Worm (Caenorhabditis elegans) whole organism, L1 larva: Measurements from ENCODE around the gene fbxa-185.

Experiments used
- C04F5.9 ChIP-seq: sonication (generic microtip); optimal IDR thresholded peaks from 2 replicates; lab custom pipeline; 2016; ENCODE audit warnings: missing genetic modification characterization, missing compliant biosample characterization
- C16A3.4 ChIP-seq: fragments of 150-350 bp; optimal IDR thresholded peaks from 2 replicates; lab custom pipeline; 2014; ENCODE audit warnings: missing biosample characterization, missing genetic modification characterization
- C34B4.2 ChIP-seq: sonication (generic microtip); optimal IDR thresholded peaks from 2 replicates; lab custom pipeline; 2017; ENCODE audit warnings: mild to moderate bottlenecking, missing genetic modification characterization, missing compliant biosample characterization
- Y116A8C.19 ChIP-seq: sonication (generic microtip); optimal IDR thresholded peaks from 2 replicates; lab custom pipeline; 2016; ENCODE audit warnings: missing compliant biosample characterization, missing genetic modification characterization, borderline replicate concordance
- aha-1 ChIP-seq: fragments of 150-350 bp; optimal IDR thresholded peaks from 2 replicates; lab custom pipeline; 2014; ENCODE audit warnings: missing biosample characterization, missing genetic modification characterization
- alr-1 ChIP-seq: fragments of 200-800 bp; sonication (Bioruptor generic); optimal IDR thresholded peaks from 2 replicates; lab custom pipeline; 2018; ENCODE audit warnings: borderline replicate concordance, mild to moderate bottlenecking, missing genetic modification characterization, missing compliant biosample characterization
- aly-2 ChIP-seq: fragments of 150-350 bp; optimal IDR thresholded peaks from 2 replicates; lab custom pipeline; 2014; ENCODE audit warnings: missing biosample characterization, missing genetic modification characterization
- blmp-1 ChIP-seq: fragments of 150-350 bp; optimal IDR thresholded peaks from 2 replicates; lab custom pipeline; 2014; ENCODE audit warnings: missing biosample characterization, missing genetic modification characterization
- ceh-8 ChIP-seq: fragments of 200-800 bp; sonication (Bioruptor generic); optimal IDR thresholded peaks from 2 replicates; lab custom pipeline; 2018; ENCODE audit warnings: mild to moderate bottlenecking, missing genetic modification characterization, moderate library complexity, missing compliant biosample characterization
- ceh-82 ChIP-seq, 3 experiments: fragments of 150-350 bp in 1 of 3; sonication (generic microtip) in 2 of 3; optimal IDR thresholded peaks; 2 replicates each; lab custom pipeline; 2014 to 2017; ENCODE audit warnings: missing biosample characterization in 3 of 3, missing genetic modification characterization in 3 of 3
- ceh-88 ChIP-seq: fragments of 200-800 bp; sonication (Bioruptor generic); IDR thresholded peaks from 2 replicates; pipeline ENCODE4 v1.3.6; 2022; ENCODE audit warnings: missing genetic modification characterization, missing compliant biosample characterization
- ceh-90 ChIP-seq: sonication (generic microtip); optimal IDR thresholded peaks from 2 replicates; lab custom pipeline; 2016; ENCODE audit warnings: missing genetic modification characterization, missing compliant biosample characterization
- dpl-1 ChIP-seq, 3 experiments: fragments of 150-350 bp in 2 of 3; sonication (generic microtip) in 1 of 3; optimal IDR thresholded peaks; 2 replicates each; lab custom pipeline; 2014 to 2017; ENCODE audit warnings: missing biosample characterization in 3 of 3, missing genetic modification characterization in 3 of 3, missing genetic modification reagents in 3 of 3
- efl-1 ChIP-seq, 4 experiments: fragments of 150-350 bp; optimal IDR thresholded peaks in 3 of 4; peaks in 1 of 4; 1 replicate in 1 of 4; 2 replicates in 3 of 4; lab custom pipeline; 2014; ENCODE audit warnings: missing biosample characterization in 2 of 4, missing genetic modification characterization in 2 of 4, missing genetic modification reagents in 2 of 4
- efl-3 ChIP-seq: fragments of 200-800 bp; sonication (Bioruptor generic); optimal IDR thresholded peaks from 2 replicates; lab custom pipeline; 2018; ENCODE audit warnings: mild to moderate bottlenecking, missing genetic modification characterization, missing compliant biosample characterization
- egl-13 ChIP-seq: sonication (generic microtip); optimal IDR thresholded peaks from 2 replicates; lab custom pipeline; 2016; ENCODE audit warnings: missing genotype, missing genetic modification reagents, missing genetic modification characterization, missing compliant biosample characterization
- elt-2 ChIP-seq: sonication (generic microtip); optimal IDR thresholded peaks from 2 replicates; lab custom pipeline; 2016; ENCODE audit warnings: missing genetic modification characterization, mild to moderate bottlenecking, inconsistent platforms, missing compliant biosample characterization, missing genetic modification reagents
- ets-5 ChIP-seq: fragments of 200-800 bp; sonication (Bioruptor generic); IDR thresholded peaks from 2 replicates; pipeline ENCODE4 v1.3.6; 2022; ENCODE audit warnings: missing genetic modification characterization, missing compliant biosample characterization
- fkh-10 ChIP-seq: sonication (generic microtip); optimal IDR thresholded peaks from 2 replicates; lab custom pipeline; 2017; ENCODE audit warnings: missing biosample characterization, missing genetic modification reagents, missing genetic modification characterization
- fkh-8 ChIP-seq: sonication (generic microtip); optimal IDR thresholded peaks from 2 replicates; lab custom pipeline; 2016; ENCODE audit warnings: mild to moderate bottlenecking, missing genetic modification characterization, missing compliant biosample characterization
- fos-1 ChIP-seq: fragments of 150-350 bp; optimal IDR thresholded peaks from 2 replicates; lab custom pipeline; 2014; ENCODE audit warnings: missing biosample characterization, missing genetic modification characterization
- hlh-17 ChIP-seq: fragments of 200-800 bp; sonication (Bioruptor generic); optimal IDR thresholded peaks from 2 replicates; lab custom pipeline; 2018; ENCODE audit warnings: missing genetic modification characterization, mild to moderate bottlenecking, missing compliant biosample characterization, moderate library complexity, borderline replicate concordance
- hpl-2 ChIP-seq: fragments of 150-350 bp; optimal IDR thresholded peaks from 2 replicates; lab custom pipeline; 2014; ENCODE audit warnings: missing biosample characterization, missing genetic modification reagents, missing genetic modification characterization
- lin-15B ChIP-seq: fragments of 150-350 bp; sonication (generic microtip); optimal IDR thresholded peaks from 3 replicates; lab custom pipeline; 2014; ENCODE audit warnings: missing biosample characterization, missing genetic modification characterization
- nhr-19 ChIP-seq: fragments of 200-800 bp; sonication (Bioruptor generic); conservative IDR thresholded peaks from 2 replicates; pipeline ENCODE4 v1.3.6; 2022; ENCODE audit warnings: missing genetic modification characterization, missing compliant biosample characterization
- nhr-28 ChIP-seq: fragments of 150-350 bp; optimal IDR thresholded peaks from 2 replicates; lab custom pipeline; 2014; ENCODE audit warnings: missing biosample characterization, missing genetic modification characterization
- nhr-76 ChIP-seq: sonication (generic microtip); optimal IDR thresholded peaks from 2 replicates; lab custom pipeline; 2017; ENCODE audit warnings: missing biosample characterization, missing genetic modification characterization
- nhr-77 ChIP-seq: fragments of 150-350 bp; optimal IDR thresholded peaks from 2 replicates; lab custom pipeline; 2014; ENCODE audit warnings: missing biosample characterization, missing genetic modification characterization
- pqm-1 ChIP-seq: sonication (generic microtip); optimal IDR thresholded peaks from 3 replicates; lab custom pipeline; 2017; ENCODE audit warnings: missing biosample characterization, missing genetic modification characterization
- snpc-4 ChIP-seq: fragments of 150-350 bp; optimal IDR thresholded peaks from 2 replicates; lab custom pipeline; 2014; ENCODE audit warnings: missing biosample characterization, missing genetic modification characterization
- sup-37 ChIP-seq: fragments of 200-800 bp; sonication (Bioruptor generic); optimal IDR thresholded peaks from 2 replicates; lab custom pipeline; 2018; ENCODE audit warnings: mild to moderate bottlenecking, missing genetic modification characterization, missing compliant biosample characterization
- swsn-7 ChIP-seq: sonication (generic microtip); optimal IDR thresholded peaks from 2 replicates; lab custom pipeline; 2016; ENCODE audit warnings: missing genetic modification characterization, missing compliant biosample characterization
- unc-86 ChIP-seq: sonication (generic microtip); optimal IDR thresholded peaks from 2 replicates; lab custom pipeline; 2016; ENCODE audit warnings: missing genetic modification characterization, missing compliant biosample characterization
- unc-98 ChIP-seq: fragments of 200-800 bp; sonication (Bioruptor generic); IDR thresholded peaks from 2 replicates; pipeline ENCODE4 v1.3.6; 2022; ENCODE audit warnings: missing genetic modification characterization, missing compliant biosample characterization
- zag-1 ChIP-seq: fragments of 150-350 bp; optimal IDR thresholded peaks from 2 replicates; lab custom pipeline; 2014; ENCODE audit warnings: missing biosample characterization, missing genetic modification characterization

Gene fbxa-185

DNA sequence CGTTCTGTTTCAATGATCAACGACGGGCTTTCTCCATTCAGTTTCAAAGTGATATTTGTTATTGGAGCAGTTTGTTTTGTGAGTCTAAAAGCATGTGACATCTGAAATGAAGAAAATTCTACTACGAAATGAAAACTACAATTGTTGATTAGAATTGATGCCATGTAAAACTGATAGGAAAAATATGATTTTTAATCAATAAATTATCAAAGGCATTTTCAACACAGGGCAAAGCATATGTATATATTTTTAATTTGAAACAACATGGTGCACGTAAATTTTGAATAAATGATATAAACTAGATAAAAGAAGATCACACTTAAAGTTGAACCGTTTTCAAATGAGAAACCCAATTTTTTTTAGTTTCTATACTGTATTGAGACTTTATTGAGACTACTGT lies 30.1 kb upstream of the fbxa-185 start, which contains the start of gene K10G4.5:
Gene K10G4.5, minus strand, starts transcription at position 101 of the 400 bp plus-strand sequence.
- TF ChIP-seq efl-3 (GFP tag; lab: Kevin White, UChicago) (no peak), fkh-8 (no peak), pqm-1 (tag; lab: Kevin White, UChicago) (no peak), blmp-1 (tag; lab: Kevin White, UChicago) (no peak), unc-86 (tag; lab: Kevin White, UChicago) (no peak), Y116A8C.19 (tag; lab: Kevin White, UChicago) (no peak), C04F5.9 (tag; lab: Kevin White, UChicago) (no peak), sup-37 (no peak), fkh-10 (GFP tag; lab: Kevin White, UChicago) (no peak), nhr-76 (no peak), unc-98 (GFP tag; lab: Robert Waterston, UW) (no peak), alr-1 (tag; lab: Kevin White, UChicago) (no peak), swsn-7 (tag; lab: Kevin White, UChicago) (no peak), ets-5 (no peak), ceh-8 (GFP tag; lab: Kevin White, UChicago) (no peak)

DNA sequence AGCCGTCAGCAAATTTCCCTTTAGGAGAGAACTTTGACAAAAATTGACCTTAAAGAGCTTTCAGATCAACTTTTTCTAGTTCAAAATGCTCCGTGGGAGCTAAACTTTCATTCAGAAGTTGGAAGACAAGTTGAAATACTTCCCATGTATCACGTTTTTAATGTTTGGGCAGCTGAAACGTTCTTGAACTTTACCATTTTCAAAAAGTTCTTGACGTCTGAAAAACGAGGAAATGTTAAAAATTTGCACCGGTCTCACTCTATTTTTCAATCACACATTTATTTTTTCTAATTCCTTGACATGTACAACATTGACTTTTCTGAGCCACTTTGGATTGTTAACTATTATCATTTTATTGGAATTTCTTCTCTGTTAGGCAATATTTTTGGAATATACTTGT lies 28.7 kb upstream of the fbxa-185 start, which contains the start of gene sri-70:
Gene sri-70, plus strand, starts transcription at position 301 of the 400 bp plus-strand sequence.
- no peak for TF ChIP-seq nhr-19 (GFP tag; lab: Robert Waterston, UW)
- no peak for TF ChIP-seq zag-1
- no peak for TF ChIP-seq lin-15B (tag; lab: Kevin White, UChicago)
- no peak for TF ChIP-seq fos-1
- no peak for TF ChIP-seq snpc-4 (tag; lab: Kevin White, UChicago)
- no peak for TF ChIP-seq hpl-2 (GFP tag; lab: Kevin White, UChicago)
- TF ChIP-seq nhr-77 (tag; lab: Kevin White, UChicago) = no peak

DNA sequence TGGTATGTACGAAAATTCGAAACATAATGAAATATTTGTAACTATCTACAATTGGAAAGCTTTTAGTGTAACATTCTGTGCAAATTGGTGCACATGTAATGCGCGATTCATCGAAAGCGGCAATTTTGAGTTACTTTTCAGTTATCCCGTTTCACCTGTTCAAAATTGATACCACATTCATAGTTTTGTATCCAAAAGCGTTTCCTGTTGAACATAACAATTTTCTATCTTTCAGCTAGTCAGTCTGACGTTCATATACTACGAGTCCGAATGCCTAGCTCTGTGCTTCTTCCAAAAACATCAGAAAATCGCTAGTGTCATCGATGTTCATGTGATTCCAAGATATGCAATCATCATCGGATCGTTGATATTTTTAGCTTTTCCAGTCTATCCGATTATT lies 28.0 kb upstream of the fbxa-185 start:
- TF ChIP-seq C34B4.2 (tag; lab: Kevin White, UChicago) (no peak), C16A3.4 (tag; lab: Kevin White, UChicago) (no peak), ceh-82 (tag; optimal IDR thresholded peaks at IDR 0.05; lab: Kevin White, UChicago) (no peak), nhr-28 (tag; lab: Kevin White, UChicago) (no peak), snpc-4 (tag; lab: Kevin White, UChicago) (no peak), elt-2 (tag; lab: Kevin White, UChicago) (no peak)

DNA sequence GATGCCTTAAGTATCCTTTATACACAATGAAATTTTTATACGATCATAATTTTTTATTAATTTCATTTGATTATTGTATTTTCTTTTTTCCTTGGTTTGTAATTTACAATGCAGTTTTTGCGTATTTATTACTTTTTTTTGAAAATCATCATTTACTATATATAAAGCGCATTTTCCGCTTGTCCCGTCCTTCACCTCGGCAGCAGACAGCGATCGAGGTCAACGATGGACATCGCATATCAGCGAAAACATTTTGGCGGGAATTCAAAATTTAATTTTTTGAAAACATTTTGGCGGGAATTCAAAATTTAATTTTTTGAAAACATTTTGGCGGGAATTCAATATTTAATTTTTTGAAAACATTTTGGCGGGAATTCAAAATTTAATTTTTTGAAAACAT lies 23.5 kb upstream of the fbxa-185 start:
- TF ChIP-seq aha-1 (tag; lab: Kevin White, UChicago) (no peak), dpl-1 (GFP tag; optimal IDR thresholded peaks at IDR 0.05; lab: Kevin White, UChicago) (peak in 1 of 3 experiments; percentile 18), efl-1 (optimal IDR thresholded peaks at IDR 0.05; lab: Kevin White, UChicago) (no peak), efl-1 (GFP tag; optimal IDR thresholded peaks at IDR 0.05 in 1 of 2; lab: Kevin White, UChicago) (peak in 1 of 2 experiments; percentile 34)

DNA sequence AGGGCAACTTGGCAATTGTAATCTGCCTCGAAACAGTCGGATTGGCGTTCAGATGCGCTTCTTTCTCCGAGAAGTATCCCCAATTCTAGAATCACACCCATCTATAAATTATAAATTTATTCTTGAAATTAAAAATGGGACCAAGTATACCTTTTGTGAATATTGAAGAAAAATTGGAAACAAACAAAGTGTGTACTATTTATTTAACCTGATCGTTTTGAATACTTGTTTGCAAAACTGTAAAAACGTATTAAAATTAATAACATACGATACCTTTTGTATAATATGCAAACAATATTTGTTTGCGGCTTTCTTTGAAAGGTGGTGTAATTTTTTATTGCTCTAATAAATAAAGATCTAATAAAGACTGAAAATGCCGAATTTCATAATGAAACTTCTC lies 19.1 kb upstream of the fbxa-185 start, which contains the start of gene Y61B8B.3:
Gene Y61B8B.3, minus strand, starts transcription at position 101 of the 400 bp plus-strand sequence.
- TF ChIP-seq aly-2 (tag; lab: Kevin White, UChicago) (no peak), C16A3.4 (tag; lab: Kevin White, UChicago) (no peak), egl-13 (tag; lab: Kevin White, UChicago) (no peak), nhr-19 (GFP tag; lab: Robert Waterston, UW) (no peak), C34B4.2 (tag; lab: Kevin White, UChicago) (no peak), ceh-82 (tag; optimal IDR thresholded peaks at IDR 0.05; lab: Kevin White, UChicago) (no peak), ceh-88 (GFP tag; lab: Robert Waterston, UW) (no peak), hlh-17 (GFP tag; lab: Kevin White, UChicago) (no peak), ceh-90 (tag; lab: Kevin White, UChicago) (no peak), fos-1 (no peak), snpc-4 (tag; lab: Kevin White, UChicago) (no peak)
